Worm (Caenorhabditis elegans): ENCODE measurements around the gene srd-20.
A peak's percentile ranks its signal among the peaks of the same experiment; 100 is the strongest.

DNA sequence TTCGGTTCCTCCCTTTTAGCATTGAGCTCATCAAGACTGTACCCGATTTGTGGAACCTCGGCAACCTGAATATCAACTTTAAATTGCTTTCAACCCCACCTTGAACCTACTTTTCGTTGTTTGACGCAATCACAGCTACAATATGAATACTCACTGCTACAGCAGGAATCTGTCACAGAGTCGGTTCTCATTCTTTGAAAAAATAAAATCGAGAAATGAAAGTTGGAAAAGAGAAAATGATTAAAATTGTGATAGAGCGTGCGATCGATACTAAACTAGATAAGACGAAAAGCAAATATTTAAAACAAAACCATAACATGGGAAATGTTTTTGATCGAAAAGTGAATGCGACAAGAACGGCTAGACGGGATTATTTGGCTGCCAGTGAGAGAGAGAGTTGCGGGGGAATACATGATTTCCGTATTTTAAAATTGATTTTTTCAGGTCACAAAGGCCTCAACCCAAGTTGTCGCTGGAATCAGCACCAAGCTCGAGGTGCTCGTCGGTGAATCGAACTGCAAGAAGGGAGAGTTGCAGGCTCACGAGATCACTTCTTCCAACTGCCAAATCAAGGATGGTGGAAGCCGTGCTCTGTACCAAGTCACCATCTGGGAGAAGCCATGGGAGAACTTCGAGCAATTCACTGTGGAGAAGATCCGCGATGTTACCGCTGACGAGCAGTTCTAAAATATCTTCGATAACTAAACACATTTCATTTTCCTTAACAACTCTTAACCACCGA lies 10.4 kb upstream of the srd-20 start, which contains the start of gene R01B10.3:
- TF ChIP-seq F13C5.2 (tag; optimal IDR thresholded peaks at IDR 0.05) (no peak), ets-7 (tag; optimal IDR thresholded peaks at IDR 0.05) (no peak), B0310.2 (tag; optimal IDR thresholded peaks at IDR 0.05) (no peak), pes-1 (GFP tag; IDR thresholded peaks at IDR 0.05) (no peak), sea-1 (GFP tag; conservative IDR thresholded peaks at IDR 0.05) (peak; percentile 59; the same call in 1 of the 2 replicates), aly-1 (tag; optimal IDR thresholded peaks at IDR 0.05) (no peak), ama-1 (optimal IDR thresholded peaks at IDR 0.05) (no peak), flt-1 (GFP tag; IDR thresholded peaks at IDR 0.05) (no peak)

Data from whole organism, early embryonic.